Fruit fly (Drosophila melanogaster): ENCODE measurements around the gene CG32052.

dm6 chr3L:9832125-9832524 is 45.3 kb downstream of the CG32052 start:
- no peak for TF ChIP-seq kay (GFP tag; ENCODE audit: borderline replicate concordance)
- TF ChIP-seq CG33017 (tag; optimal IDR thresholded peaks at IDR 0.05), result no peak
- TF ChIP-seq bab1 (GFP tag; optimal IDR thresholded peaks at IDR 0.05), result no peak
- no peak for TF ChIP-seq toe (GFP tag; optimal IDR thresholded peaks at IDR 0.05)
- no peak for TF ChIP-seq cic (GFP tag; optimal IDR thresholded peaks at IDR 0.05)
- TF ChIP-seq CG1620 (GFP tag; optimal IDR thresholded peaks at IDR 0.05), result no peak
- no peak for TF ChIP-seq CG12768 (GFP tag; optimal IDR thresholded peaks at IDR 0.05)
- no peak for TF ChIP-seq CG7045 (GFP tag; optimal IDR thresholded peaks at IDR 0.05)
